Worm (Caenorhabditis elegans): ENCODE measurements around the gene T24F1.4.

The T24F1.4 gene

DNA sequence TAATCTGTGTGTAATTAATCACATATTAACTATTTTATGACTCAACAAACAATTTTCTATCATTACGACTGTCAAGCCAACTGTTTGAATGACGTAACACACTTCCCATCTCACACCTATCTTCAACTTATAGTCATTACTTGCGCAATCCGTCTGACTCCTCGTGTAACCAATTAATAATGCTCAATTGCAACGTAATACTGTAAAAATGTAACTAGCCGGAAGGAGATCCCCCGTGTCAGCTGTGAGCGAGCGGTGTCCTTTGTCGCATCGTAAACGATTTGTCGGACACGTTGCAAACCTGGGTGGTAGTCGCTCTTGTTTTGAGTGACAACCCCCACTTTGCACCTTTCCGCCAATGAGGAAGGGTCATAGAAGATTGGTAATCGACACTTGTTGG, 25.9 kb downstream of the T24F1.4 start:
- no peak for TF ChIP-seq T22C8.4 (GFP tag; IDR thresholded peaks at IDR 0.05)
- TF ChIP-seq ztf-23 (GFP tag; IDR thresholded peaks at IDR 0.05), result no peak
- TF ChIP-seq ztf-29 (GFP tag; IDR thresholded peaks at IDR 0.05), result no peak
- no peak for TF ChIP-seq med-1 (GFP tag; optimal IDR thresholded peaks at IDR 0.05; ENCODE audit: insufficient read depth)
- TF ChIP-seq ref-1 (GFP tag; conservative IDR thresholded peaks at IDR 0.05), result no peak

DNA sequence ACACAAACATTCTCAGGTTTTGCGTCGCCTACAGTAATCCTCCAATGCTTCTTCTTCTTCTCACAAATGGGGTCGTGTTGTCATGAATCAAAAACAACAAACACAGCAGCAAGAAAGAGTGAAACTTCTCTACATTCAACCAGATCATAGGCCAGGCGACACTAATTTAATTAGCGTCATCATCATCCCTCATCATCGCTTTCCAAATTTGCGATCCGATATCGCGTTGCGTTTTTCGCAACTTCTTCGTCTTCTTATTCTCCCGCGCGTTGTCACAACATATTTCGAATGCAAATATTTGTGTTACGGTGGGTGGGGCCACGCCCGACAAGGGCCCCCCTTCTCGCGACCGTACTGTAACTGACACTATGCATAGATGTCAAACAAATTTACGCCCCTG, 27.6 kb downstream of the T24F1.4 start:
- TF ChIP-seq tab-1 (GFP tag; IDR thresholded peaks at IDR 0.05) (no peak), ztf-23 (GFP tag; IDR thresholded peaks at IDR 0.05) (no peak), med-1 (GFP tag; optimal IDR thresholded peaks at IDR 0.05; ENCODE audit: insufficient read depth) (no peak), cog-1 (tag; optimal IDR thresholded peaks at IDR 0.05) (no peak)

DNA sequence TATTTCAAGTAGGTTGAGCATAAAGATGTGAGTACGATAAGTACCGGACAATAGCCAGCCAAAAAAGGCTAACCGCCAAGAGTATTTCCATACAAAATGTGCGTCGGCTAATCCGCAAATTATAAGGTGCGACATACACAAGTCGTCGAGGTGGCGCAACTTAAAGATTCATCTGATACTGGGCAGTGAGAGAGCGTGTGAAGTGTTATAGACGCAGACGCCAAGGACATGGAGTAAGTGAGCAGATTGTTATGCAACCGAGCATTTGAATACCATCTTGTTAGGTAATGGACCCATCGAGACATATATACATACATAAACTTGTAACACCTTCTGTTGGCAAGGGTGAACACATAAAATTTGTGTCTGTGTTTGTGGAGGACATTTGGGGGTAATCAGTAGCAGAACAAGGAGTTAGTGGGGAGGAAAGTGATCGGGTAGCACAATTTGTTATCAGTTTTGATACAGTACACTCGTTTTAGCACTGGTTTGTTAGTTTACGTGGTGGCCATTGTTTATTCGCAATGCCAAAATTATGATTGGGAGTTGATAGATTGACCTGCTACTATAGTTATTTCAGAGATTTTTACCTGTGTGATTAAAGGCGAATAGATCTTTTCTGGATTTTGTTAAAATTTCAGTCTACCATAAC, 28.7 kb downstream of the T24F1.4 start:
- TF ChIP-seq T22C8.4 (GFP tag; IDR thresholded peaks at IDR 0.05) (no peak), cog-1 (tag; optimal IDR thresholded peaks at IDR 0.05) (no peak), tab-1 (GFP tag; IDR thresholded peaks at IDR 0.05) (no peak), ztf-23 (GFP tag; IDR thresholded peaks at IDR 0.05) (no peak), klf-2 (GFP tag; conservative IDR thresholded peaks at IDR 0.05) (no peak), med-1 (GFP tag; optimal IDR thresholded peaks at IDR 0.05; ENCODE audit: insufficient read depth) (no peak), ztf-29 (GFP tag; IDR thresholded peaks at IDR 0.05) (no peak), ref-1 (GFP tag; conservative IDR thresholded peaks at IDR 0.05) (no peak), flt-1 (GFP tag; IDR thresholded peaks at IDR 0.05) (no peak)

DNA sequence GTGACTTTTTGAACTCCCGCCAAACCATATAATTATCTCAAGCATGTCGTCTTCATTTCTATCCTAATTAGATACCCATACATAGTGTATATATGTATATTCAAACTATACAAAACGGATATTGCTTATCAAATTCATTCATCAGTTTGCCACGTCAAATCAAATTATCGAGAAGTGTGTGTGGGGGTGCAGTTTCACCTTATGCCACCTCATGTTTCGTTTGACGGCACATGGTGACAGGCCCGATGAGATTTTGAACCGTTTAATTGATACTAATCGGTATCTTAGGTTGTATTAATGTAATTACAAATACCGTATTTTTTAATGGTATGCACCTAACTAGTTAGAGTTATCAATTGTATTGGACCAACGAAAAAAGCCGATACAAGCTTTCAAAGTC, 29.4 kb downstream of the T24F1.4 start:
- TF ChIP-seq med-1 (GFP tag; optimal IDR thresholded peaks at IDR 0.05; ENCODE audit: insufficient read depth), result no peak
- no peak for TF ChIP-seq klf-2 (GFP tag; conservative IDR thresholded peaks at IDR 0.05)
- no peak for TF ChIP-seq cog-1 (tag; optimal IDR thresholded peaks at IDR 0.05)
- no peak for TF ChIP-seq ref-1 (GFP tag; conservative IDR thresholded peaks at IDR 0.05)
- no peak for TF ChIP-seq flt-1 (GFP tag; IDR thresholded peaks at IDR 0.05)
- TF ChIP-seq ztf-23 (GFP tag; IDR thresholded peaks at IDR 0.05), result no peak
- TF ChIP-seq T22C8.4 (GFP tag; IDR thresholded peaks at IDR 0.05), result no peak

DNA sequence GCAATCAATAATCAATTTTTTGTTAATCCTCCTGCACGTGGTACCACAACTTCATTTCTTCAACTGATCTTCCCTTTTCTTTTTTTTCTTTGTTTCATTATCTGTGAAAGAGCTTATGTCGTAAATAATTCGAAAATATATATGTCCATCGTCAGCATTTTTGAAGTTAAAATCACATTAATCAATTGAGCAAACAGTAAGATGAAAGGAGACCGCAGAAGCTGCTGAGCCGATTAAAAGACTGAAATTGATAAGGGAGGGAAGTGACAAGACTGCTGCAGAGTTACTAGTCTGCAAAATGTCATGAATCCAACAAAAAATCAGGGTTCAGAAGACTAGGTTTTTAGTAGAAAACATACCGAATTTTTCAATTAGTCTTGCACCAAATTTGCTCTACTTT, 30.3 kb downstream of the T24F1.4 start:
- no peak for TF ChIP-seq ztf-29 (GFP tag; IDR thresholded peaks at IDR 0.05)
- TF ChIP-seq ztf-23 (GFP tag; IDR thresholded peaks at IDR 0.05), result no peak
- TF ChIP-seq tab-1 (GFP tag; IDR thresholded peaks at IDR 0.05), result no peak
- TF ChIP-seq cog-1 (tag; optimal IDR thresholded peaks at IDR 0.05), result no peak
- no peak for TF ChIP-seq T22C8.4 (GFP tag; IDR thresholded peaks at IDR 0.05)
- TF ChIP-seq klf-2 (GFP tag; conservative IDR thresholded peaks at IDR 0.05), result no peak
- no peak for TF ChIP-seq med-1 (GFP tag; optimal IDR thresholded peaks at IDR 0.05; ENCODE audit: insufficient read depth)
- TF ChIP-seq flt-1 (GFP tag; IDR thresholded peaks at IDR 0.05), result no peak
- no peak for TF ChIP-seq ref-1 (GFP tag; conservative IDR thresholded peaks at IDR 0.05)

DNA sequence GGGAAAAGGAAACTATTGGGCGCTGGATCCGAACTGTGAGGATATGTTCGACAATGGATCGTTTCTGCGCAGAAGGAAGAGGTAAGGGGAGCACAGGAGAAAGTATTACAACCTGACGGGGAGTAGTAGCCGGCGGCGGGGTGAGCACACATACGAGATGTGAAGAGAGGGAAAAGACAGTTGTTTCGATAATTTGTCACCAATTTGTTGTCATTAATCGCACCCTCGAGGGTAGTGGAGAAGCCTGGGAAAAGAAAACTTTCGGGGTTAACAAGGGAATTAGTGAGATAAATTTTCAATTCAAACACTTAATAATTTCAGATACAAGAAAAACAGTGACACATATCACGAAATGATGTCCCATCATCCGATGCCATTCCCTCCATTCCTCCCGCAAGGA, 31.1 kb downstream of the T24F1.4 start:
- TF ChIP-seq ref-1 (GFP tag; conservative IDR thresholded peaks at IDR 0.05) (no peak), klf-2 (GFP tag; conservative IDR thresholded peaks at IDR 0.05) (no peak), cog-1 (tag; optimal IDR thresholded peaks at IDR 0.05) (no peak), flt-1 (GFP tag; IDR thresholded peaks at IDR 0.05) (no peak), ztf-23 (GFP tag; IDR thresholded peaks at IDR 0.05) (no peak), tab-1 (GFP tag; IDR thresholded peaks at IDR 0.05) (no peak), ztf-29 (GFP tag; IDR thresholded peaks at IDR 0.05) (no peak), T22C8.4 (GFP tag; IDR thresholded peaks at IDR 0.05) (no peak), med-1 (GFP tag; optimal IDR thresholded peaks at IDR 0.05; ENCODE audit: insufficient read depth) (no peak)

DNA sequence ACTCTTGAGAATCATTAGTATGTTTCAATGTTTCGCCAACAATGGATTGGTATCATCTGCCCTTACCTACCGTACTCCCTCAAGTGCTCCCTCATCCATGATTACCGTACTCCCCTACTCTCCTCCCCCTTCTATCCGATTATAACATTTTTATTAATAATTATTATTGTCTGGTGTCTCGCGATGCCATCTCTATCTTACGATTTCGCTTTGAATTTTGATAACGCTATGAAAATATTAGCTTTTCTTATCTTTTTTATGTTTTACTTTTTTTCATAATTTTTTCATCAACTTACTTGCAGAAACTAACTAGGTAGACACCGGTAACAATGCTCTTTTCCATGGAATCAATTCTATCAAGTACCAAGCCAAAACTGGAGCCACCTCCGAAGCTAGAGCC, 32.4 kb downstream of the T24F1.4 start, which contains the start of gene unc-130:
TSS of gene unc-130 (plus strand) at position 301 of the 400 bp plus-strand sequence.
- TF ChIP-seq flt-1 (GFP tag; IDR thresholded peaks at IDR 0.05) (no peak), ztf-23 (GFP tag; IDR thresholded peaks at IDR 0.05) (no peak), tab-1 (GFP tag; IDR thresholded peaks at IDR 0.05) (no peak), T22C8.4 (GFP tag; IDR thresholded peaks at IDR 0.05) (no peak), med-1 (GFP tag; optimal IDR thresholded peaks at IDR 0.05; ENCODE audit: insufficient read depth) (no peak), ref-1 (GFP tag; conservative IDR thresholded peaks at IDR 0.05) (no peak), ztf-29 (GFP tag; IDR thresholded peaks at IDR 0.05) (no peak), cog-1 (tag; optimal IDR thresholded peaks at IDR 0.05) (no peak), klf-2 (GFP tag; conservative IDR thresholded peaks at IDR 0.05) (no peak)

DNA sequence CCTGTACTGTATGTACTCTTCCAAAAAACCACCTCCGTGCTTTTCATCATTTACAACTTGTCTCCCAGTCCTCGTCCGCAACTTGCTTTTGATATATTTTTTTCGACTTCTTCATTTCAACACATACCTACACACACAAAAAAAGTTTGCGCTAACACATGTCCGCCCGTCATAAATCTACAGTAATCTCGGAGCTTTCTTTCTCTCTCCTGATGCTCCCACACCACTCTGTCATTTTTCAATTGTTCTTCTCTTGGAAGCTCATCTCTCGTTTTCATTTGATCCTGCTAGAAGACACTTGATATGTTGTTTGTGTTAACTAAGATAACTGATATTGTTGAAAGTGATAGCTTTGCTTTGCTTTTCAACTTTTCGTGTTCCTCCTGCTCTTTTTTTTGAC, 32.9 kb downstream of the T24F1.4 start:
- no peak for TF ChIP-seq ref-1 (GFP tag; conservative IDR thresholded peaks at IDR 0.05)

DNA sequence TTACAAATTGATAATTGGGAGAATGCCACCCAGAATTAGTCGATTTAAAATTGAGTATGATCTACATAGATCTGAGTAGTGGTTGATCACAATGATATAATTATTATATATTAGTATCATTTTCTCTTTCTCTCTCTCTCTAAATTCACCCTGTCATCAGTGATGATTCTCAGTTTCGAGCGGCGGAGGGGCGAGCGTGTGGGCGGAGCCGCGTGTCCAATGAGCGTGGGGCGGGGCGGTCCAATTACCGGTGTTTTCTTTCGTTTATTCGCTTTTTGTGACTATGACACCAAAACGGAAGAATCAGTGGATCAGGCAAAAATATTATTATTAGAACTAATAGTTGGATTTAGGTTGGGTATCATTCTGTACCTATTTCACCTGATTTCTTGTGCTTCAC, 34.1 kb downstream of the T24F1.4 start:
- no peak for TF ChIP-seq T22C8.4 (GFP tag; IDR thresholded peaks at IDR 0.05)
- no peak for TF ChIP-seq med-1 (GFP tag; optimal IDR thresholded peaks at IDR 0.05; ENCODE audit: insufficient read depth)
- no peak for TF ChIP-seq ref-1 (GFP tag; conservative IDR thresholded peaks at IDR 0.05)
- TF ChIP-seq ztf-29 (GFP tag; IDR thresholded peaks at IDR 0.05), result no peak
- no peak for TF ChIP-seq cog-1 (tag; optimal IDR thresholded peaks at IDR 0.05)
- TF ChIP-seq flt-1 (GFP tag; IDR thresholded peaks at IDR 0.05), result no peak
- TF ChIP-seq tab-1 (GFP tag; IDR thresholded peaks at IDR 0.05), result no peak
- TF ChIP-seq ztf-23 (GFP tag; IDR thresholded peaks at IDR 0.05), result no peak
- TF ChIP-seq klf-2 (GFP tag; conservative IDR thresholded peaks at IDR 0.05), result no peak

DNA sequence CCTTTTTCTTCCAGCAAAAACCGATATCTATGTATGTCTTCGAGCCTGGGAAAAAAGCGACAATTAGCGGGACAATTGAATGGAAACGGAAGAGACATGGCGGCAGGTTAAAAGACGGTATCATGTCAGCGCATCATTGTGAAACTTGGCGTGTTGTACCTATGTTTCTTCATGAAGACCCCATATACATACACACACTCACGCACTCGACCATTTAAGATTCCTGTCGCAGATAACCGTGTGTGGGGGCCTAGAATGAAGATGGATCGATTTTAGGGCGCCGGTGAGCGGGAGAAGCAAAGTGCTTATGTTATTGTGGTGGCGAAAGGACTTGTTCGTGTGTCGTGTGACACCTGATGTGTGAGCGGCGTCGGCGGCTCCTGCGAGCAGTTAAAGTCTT, 37.2 kb downstream of the T24F1.4 start:
- TF ChIP-seq ztf-23 (GFP tag; IDR thresholded peaks at IDR 0.05) (no peak), med-1 (GFP tag; optimal IDR thresholded peaks at IDR 0.05; ENCODE audit: insufficient read depth) (no peak), cog-1 (tag; optimal IDR thresholded peaks at IDR 0.05) (no peak)
